Worm (Caenorhabditis elegans): ENCODE results near the gene F34D10.8.

The F34D10.8 gene

ce11 chrIII:3736302-3736701, 5.7 kb downstream of the F34D10.8 start, which contains the start of gene F34D10.4:
Gene F34D10.4, plus strand, starts transcription at chrIII:3736602.
- no peak for TF ChIP-seq ceh-36 (tag; optimal IDR thresholded peaks at IDR 0.05)
- TF ChIP-seq hmbx-1 (tag; optimal IDR thresholded peaks at IDR 0.05), result no peak
- no peak for TF ChIP-seq B0310.2 (tag; optimal IDR thresholded peaks at IDR 0.05)
- no peak for TF ChIP-seq hnd-1 (tag; optimal IDR thresholded peaks at IDR 0.05)
- no peak for TF ChIP-seq F13C5.2 (tag; optimal IDR thresholded peaks at IDR 0.05)
- no peak for TF ChIP-seq pes-1 (GFP tag; IDR thresholded peaks at IDR 0.05)
- no peak for TF ChIP-seq tbx-11 (GFP tag; IDR thresholded peaks at IDR 0.05)
- no peak for TF ChIP-seq ceh-13 (GFP tag; optimal IDR thresholded peaks at IDR 0.05)
- TF ChIP-seq tra-4 (tag; optimal IDR thresholded peaks at IDR 0.05), result no peak
- no peak for TF ChIP-seq ets-7 (tag; optimal IDR thresholded peaks at IDR 0.05)
- no peak for TF ChIP-seq sea-1 (GFP tag; conservative IDR thresholded peaks at IDR 0.05)
- TF ChIP-seq ama-1 (optimal IDR thresholded peaks at IDR 0.05), result no peak
- no peak for TF ChIP-seq flt-1 (GFP tag; IDR thresholded peaks at IDR 0.05)
- TF ChIP-seq hmg-4 (GFP tag; optimal IDR thresholded peaks at IDR 0.05), result no peak
- TF ChIP-seq tbx-37 (GFP tag; conservative IDR thresholded peaks at IDR 0.05), result no peak
- no peak for TF ChIP-seq scrt-1 (GFP tag; IDR thresholded peaks at IDR 0.05)
- no peak for TF ChIP-seq aly-1 (tag; optimal IDR thresholded peaks at IDR 0.05)

- no peak for TF ChIP-seq tra-4 (tag; optimal IDR thresholded peaks at IDR 0.05)
- TF ChIP-seq B0310.2 (tag; optimal IDR thresholded peaks at IDR 0.05), result no peak
- TF ChIP-seq aly-1 (tag; optimal IDR thresholded peaks at IDR 0.05), result no peak
- TF ChIP-seq hmg-4 (GFP tag; optimal IDR thresholded peaks at IDR 0.05), result no peak
- no peak for TF ChIP-seq tbx-37 (GFP tag; conservative IDR thresholded peaks at IDR 0.05)
- TF ChIP-seq ceh-13 (GFP tag; optimal IDR thresholded peaks at IDR 0.05), result no peak
- no peak for TF ChIP-seq pes-1 (GFP tag; IDR thresholded peaks at IDR 0.05)
- TF ChIP-seq sea-1 (GFP tag; conservative IDR thresholded peaks at IDR 0.05), result no peak
- no peak for TF ChIP-seq flt-1 (GFP tag; IDR thresholded peaks at IDR 0.05)
- TF ChIP-seq F13C5.2 (tag; optimal IDR thresholded peaks at IDR 0.05), result no peak
- TF ChIP-seq ama-1 (optimal IDR thresholded peaks at IDR 0.05), result no peak
- TF ChIP-seq ets-7 (tag; optimal IDR thresholded peaks at IDR 0.05), result no peak
- TF ChIP-seq hnd-1 (tag; optimal IDR thresholded peaks at IDR 0.05), result no peak
- no peak for TF ChIP-seq ceh-36 (tag; optimal IDR thresholded peaks at IDR 0.05)
- no peak for TF ChIP-seq hmbx-1 (tag; optimal IDR thresholded peaks at IDR 0.05)
- no peak for TF ChIP-seq scrt-1 (GFP tag; IDR thresholded peaks at IDR 0.05)
Measured at ce11 chrIII:3737742-3738141, 7.2 kb downstream of the F34D10.8 start.

DNA sequence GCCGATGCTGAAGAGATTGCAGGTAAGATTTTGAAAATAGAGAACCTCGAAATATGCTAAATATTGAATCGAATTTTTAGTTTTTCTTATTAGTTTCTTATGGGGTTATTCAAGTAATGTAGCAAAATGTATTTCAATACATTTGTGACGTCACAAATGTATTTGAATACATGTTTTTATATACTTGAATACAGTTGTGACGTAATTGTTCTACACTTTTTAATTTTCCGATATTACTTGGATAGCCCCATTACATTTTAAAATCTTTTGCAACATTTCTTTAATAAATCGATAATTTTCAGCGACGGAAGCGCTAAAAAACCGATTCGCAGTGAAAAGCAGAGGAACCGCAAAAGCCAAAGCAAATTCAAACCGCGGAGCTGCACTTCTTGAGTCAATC, 7.8 kb downstream of the F34D10.8 start:
- TF ChIP-seq scrt-1 (GFP tag; IDR thresholded peaks at IDR 0.05), result no peak

DNA sequence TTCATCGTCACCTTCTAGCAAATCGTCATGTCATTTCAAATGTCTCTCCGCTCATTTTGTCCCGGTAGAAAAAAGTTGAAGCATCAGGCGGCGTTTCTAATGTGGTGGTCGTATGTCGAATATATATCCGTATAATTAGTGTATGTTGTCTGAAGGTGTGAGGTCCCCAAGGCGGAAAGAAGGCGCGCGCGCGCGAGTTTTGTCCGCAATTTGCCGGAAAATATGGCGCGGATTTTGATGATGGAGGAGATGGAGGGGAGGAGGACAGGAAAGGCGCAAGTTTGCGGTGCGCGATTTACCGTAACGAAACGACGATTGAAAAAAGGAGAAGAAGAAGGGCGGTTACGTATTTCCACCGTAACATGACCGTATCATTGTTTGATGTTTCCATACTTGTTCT, 11.5 kb downstream of the F34D10.8 start:
- TF ChIP-seq hmbx-1 (tag; optimal IDR thresholded peaks at IDR 0.05) (no peak), hmg-4 (GFP tag; optimal IDR thresholded peaks at IDR 0.05) (no peak), ets-7 (tag; optimal IDR thresholded peaks at IDR 0.05) (no peak), sea-1 (GFP tag; conservative IDR thresholded peaks at IDR 0.05) (no peak), flt-1 (GFP tag; IDR thresholded peaks at IDR 0.05) (no peak), F13C5.2 (tag; optimal IDR thresholded peaks at IDR 0.05) (no peak), B0310.2 (tag; optimal IDR thresholded peaks at IDR 0.05) (no peak)

DNA sequence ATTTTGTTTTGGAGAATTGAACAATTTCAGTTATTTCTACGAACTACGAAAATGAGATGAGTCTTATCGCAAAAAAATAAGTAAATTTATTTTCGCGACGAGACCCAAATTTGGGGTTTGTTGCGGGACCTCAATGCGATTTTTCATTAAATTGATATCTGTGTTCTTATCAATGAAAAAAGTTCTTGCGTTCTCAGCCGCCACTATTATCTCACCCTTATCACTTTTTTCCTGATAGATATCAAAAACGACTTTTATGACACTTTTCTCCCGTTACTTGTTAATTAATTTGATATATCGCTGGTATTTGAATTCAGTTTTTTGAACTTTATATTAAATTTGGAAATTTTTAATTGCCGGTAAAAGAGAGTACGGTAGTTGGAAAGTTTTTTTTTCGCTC, 12.8 kb downstream of the F34D10.8 start:
- TF ChIP-seq hnd-1 (tag; optimal IDR thresholded peaks at IDR 0.05) (no peak), hmbx-1 (tag; optimal IDR thresholded peaks at IDR 0.05) (no peak), sea-1 (GFP tag; conservative IDR thresholded peaks at IDR 0.05) (no peak), tra-4 (tag; optimal IDR thresholded peaks at IDR 0.05) (no peak), ama-1 (optimal IDR thresholded peaks at IDR 0.05) (no peak), ets-7 (tag; optimal IDR thresholded peaks at IDR 0.05) (no peak)

DNA sequence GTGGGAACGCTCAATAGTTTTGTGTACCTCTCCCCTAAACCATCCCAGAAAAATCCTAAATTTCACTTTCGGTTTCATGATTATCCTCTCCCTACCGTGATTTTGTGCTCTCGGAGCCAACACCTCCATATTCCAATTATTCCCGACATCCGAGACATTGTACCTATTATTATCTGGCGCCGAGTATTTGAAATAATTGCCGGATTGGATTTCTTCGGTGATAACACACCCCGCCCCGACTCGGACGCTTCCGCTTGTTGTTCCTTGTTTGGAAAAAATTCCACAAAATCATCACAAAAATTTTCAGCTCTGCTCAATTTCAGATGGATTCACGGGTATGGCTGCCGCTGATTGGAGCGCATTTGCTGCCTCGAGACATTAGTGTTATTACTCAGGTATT, 14.6 kb downstream of the F34D10.8 start, which contains the start of gene lin-48:
lin-48 (plus strand) TSS at position 301 of the 400 bp plus-strand sequence.
- TF ChIP-seq flt-1 (GFP tag; IDR thresholded peaks at IDR 0.05) (no peak), ceh-36 (tag; optimal IDR thresholded peaks at IDR 0.05) (no peak), aly-1 (tag; optimal IDR thresholded peaks at IDR 0.05) (no peak), ceh-13 (GFP tag; optimal IDR thresholded peaks at IDR 0.05) (no peak), scrt-1 (GFP tag; IDR thresholded peaks at IDR 0.05) (no peak), tbx-11 (GFP tag; IDR thresholded peaks at IDR 0.05) (no peak), ama-1 (optimal IDR thresholded peaks at IDR 0.05) (no peak)

- TF ChIP-seq hmbx-1 (tag; optimal IDR thresholded peaks at IDR 0.05) (no peak), scrt-1 (GFP tag; IDR thresholded peaks at IDR 0.05) (no peak), ets-7 (tag; optimal IDR thresholded peaks at IDR 0.05) (no peak), sea-1 (GFP tag; conservative IDR thresholded peaks at IDR 0.05) (no peak), flt-1 (GFP tag; IDR thresholded peaks at IDR 0.05) (no peak)
Measured at ce11 chrIII:3759312-3759711, 28.7 kb downstream of the F34D10.8 start, which contains the start of gene arcp-1. Gene arcp-1, minus strand, starts transcription at chrIII:3759412.

ce11 chrIII:3764043-3764442, 33.5 kb downstream of the F34D10.8 start:
- TF ChIP-seq F13C5.2 (tag; optimal IDR thresholded peaks at IDR 0.05), result no peak
- TF ChIP-seq B0310.2 (tag; optimal IDR thresholded peaks at IDR 0.05), result no peak
- no peak for TF ChIP-seq ceh-13 (GFP tag; optimal IDR thresholded peaks at IDR 0.05)
- no peak for TF ChIP-seq tra-4 (tag; optimal IDR thresholded peaks at IDR 0.05)

DNA sequence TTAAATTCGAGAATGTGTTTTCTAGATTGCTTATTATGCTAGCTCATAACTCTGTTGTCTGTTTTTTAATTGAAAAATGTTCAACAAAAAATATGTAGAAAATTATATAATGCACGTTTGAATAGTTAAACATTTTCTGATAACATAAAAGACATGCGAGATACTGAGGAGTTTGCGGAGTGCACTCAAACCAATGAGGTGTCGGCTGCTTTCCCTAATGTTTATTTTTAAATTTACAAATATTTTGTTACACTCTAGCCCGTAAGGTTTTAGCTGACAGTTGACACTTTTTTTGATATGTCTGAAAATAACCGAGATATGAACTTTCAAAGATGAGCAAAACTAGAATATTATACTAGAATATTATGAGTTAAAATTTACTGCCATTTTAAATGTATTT, 34.0 kb downstream of the F34D10.8 start:
- TF ChIP-seq tra-4 (tag; optimal IDR thresholded peaks at IDR 0.05) (no peak), hmbx-1 (tag; optimal IDR thresholded peaks at IDR 0.05) (no peak), hnd-1 (tag; optimal IDR thresholded peaks at IDR 0.05) (no peak), pes-1 (GFP tag; IDR thresholded peaks at IDR 0.05) (no peak), ama-1 (optimal IDR thresholded peaks at IDR 0.05) (no peak), flt-1 (GFP tag; IDR thresholded peaks at IDR 0.05) (no peak), tbx-37 (GFP tag; conservative IDR thresholded peaks at IDR 0.05) (no peak)
